Worm (Caenorhabditis elegans): Measurements from ENCODE around the gene rict-1.

The rict-1 gene

DNA sequence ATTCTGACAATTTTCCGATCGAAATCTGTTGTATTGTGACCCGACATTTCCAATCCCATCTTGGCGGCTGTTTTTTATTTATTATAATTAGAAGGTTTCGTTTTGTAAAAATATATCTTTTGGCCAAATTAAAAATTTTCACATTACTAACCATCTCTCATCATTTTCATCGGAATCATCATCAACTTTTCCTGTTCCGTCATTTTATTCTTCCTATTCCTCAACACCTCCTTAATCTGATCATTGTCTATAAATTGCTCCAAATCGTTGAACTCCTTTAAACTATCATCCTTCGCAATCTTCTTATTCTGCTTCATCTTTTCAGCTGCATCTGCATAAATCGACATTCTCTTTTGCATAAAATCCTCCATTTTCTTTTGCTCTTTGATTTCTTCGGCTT is 25.8 kb upstream of the rict-1 start:
- no peak for TF ChIP-seq aly-2 (tag; optimal IDR thresholded peaks at IDR 0.05)
- no peak for TF ChIP-seq elt-3 (tag; optimal IDR thresholded peaks at IDR 0.05)
- TF ChIP-seq ceh-82 (tag; optimal IDR thresholded peaks at IDR 0.05) = no peak
- TF ChIP-seq tbx-2 (tag; optimal IDR thresholded peaks at IDR 0.05) = no peak
- no peak for TF ChIP-seq nhr-77 (tag; optimal IDR thresholded peaks at IDR 0.05)
- no peak for TF ChIP-seq nhr-11 (tag; optimal IDR thresholded peaks at IDR 0.05)
- no peak for TF ChIP-seq lin-39 (tag; optimal IDR thresholded peaks at IDR 0.05)
- TF ChIP-seq ztf-11 (tag; optimal IDR thresholded peaks at IDR 0.05) = no peak
- TF ChIP-seq nhr-237 (tag; optimal IDR thresholded peaks at IDR 0.05) = no peak
- no peak for TF ChIP-seq fkh-2 (tag; optimal IDR thresholded peaks at IDR 0.05)
- no peak for TF ChIP-seq egl-5 (tag; optimal IDR thresholded peaks at IDR 0.05)

DNA sequence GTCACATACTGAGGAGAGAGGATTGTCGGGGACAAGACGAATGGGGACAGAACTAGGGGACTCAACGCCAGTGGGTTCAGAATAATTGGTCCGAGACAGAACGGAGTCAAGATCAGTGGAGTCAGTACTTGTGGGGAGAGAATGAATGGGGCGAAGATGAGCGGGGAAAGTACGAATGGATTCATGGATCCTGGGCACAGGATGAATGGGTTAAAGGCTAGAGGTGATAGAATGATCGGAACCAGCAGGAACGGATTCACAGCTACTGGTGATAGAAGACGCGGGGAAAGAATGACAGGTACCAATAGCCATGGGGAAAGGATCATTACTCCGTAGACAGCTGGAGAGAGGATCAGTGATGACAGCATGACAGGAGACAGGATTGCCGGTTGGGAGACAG is 23.0 kb upstream of the rict-1 start:
- TF ChIP-seq ama-1 (optimal IDR thresholded peaks at IDR 0.05) (peak; percentile 51), nhr-43 (tag; optimal IDR thresholded peaks at IDR 0.05; ENCODE audit: poor library complexity, severe bottlenecking) (peak; percentile 28), sea-2 (GFP tag; optimal IDR thresholded peaks at IDR 0.05) (no peak), nhr-67 (tag; optimal IDR thresholded peaks at IDR 0.05) (no peak)

DNA sequence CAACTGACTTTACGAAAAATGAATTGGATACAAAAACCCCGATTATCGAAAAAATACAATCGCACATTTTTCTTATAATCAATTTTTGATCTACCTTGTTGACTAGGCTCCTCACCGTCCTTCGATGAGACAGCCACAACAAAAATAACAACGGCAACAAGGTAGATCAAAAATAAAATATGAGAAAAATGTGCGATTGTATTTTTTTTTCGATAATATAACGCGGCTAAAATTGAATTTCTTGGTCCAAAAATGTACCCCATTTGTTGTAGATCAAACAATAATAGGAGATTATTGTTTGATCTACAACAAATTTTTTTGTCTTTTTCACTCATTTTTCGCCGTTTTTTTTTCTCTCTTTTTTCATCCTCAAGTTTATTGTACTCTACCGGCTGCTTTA is 14.0 kb upstream of the rict-1 start:
- TF ChIP-seq lin-39 (tag; optimal IDR thresholded peaks at IDR 0.05) (no peak), elt-3 (tag; optimal IDR thresholded peaks at IDR 0.05) (no peak), nhr-25 (tag; optimal IDR thresholded peaks at IDR 0.05) (no peak), mdl-1 (tag; optimal IDR thresholded peaks at IDR 0.05) (no peak), sea-2 (GFP tag; optimal IDR thresholded peaks at IDR 0.05) (no peak), eor-1 (tag; optimal IDR thresholded peaks at IDR 0.05) (no peak), aly-2 (tag; optimal IDR thresholded peaks at IDR 0.05) (no peak)

DNA sequence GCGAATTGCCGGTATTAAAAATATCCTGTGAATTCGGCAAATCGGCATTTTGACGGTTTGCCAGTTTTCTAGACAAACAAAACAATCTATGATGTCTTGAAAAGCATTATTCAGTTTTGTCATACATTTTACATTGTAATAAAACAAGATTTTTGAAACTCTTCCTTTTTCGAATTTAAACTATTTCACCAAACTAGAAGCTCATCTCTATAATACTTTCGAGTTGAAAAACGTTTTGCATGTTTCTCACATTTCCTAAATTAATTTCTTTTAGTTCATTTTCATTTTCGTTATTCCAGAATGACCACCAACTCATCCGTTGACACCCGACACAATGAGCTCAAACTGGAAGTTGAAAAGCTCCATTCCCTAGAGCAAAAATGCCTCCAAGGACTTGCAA is 13.0 kb upstream of the rict-1 start, which contains the start of gene F29C12.6:
F29C12.6 (plus strand) TSS at position 301 of the 400 bp plus-strand sequence.
- TF ChIP-seq lin-15B (tag; optimal IDR thresholded peaks at IDR 0.05) = no peak
- TF ChIP-seq elt-1 (tag; optimal IDR thresholded peaks at IDR 0.05) = no peak
- TF ChIP-seq ceh-28 (tag; optimal IDR thresholded peaks at IDR 0.05) = no peak
- no peak for TF ChIP-seq R02D3.7 (tag; optimal IDR thresholded peaks at IDR 0.05)
- TF ChIP-seq skn-1 (tag; optimal IDR thresholded peaks at IDR 0.05) = no peak
- TF ChIP-seq jun-1 (tag; optimal IDR thresholded peaks at IDR 0.05) = no peak
- TF ChIP-seq nhr-23 (tag; optimal IDR thresholded peaks at IDR 0.05) = no peak
- no peak for TF ChIP-seq aly-2 (tag; optimal IDR thresholded peaks at IDR 0.05)
- TF ChIP-seq egl-27 (tag; optimal IDR thresholded peaks at IDR 0.05) = no peak
- TF ChIP-seq ceh-16 (tag; optimal IDR thresholded peaks at IDR 0.05) = no peak
- no peak for TF ChIP-seq eor-1 (tag; optimal IDR thresholded peaks at IDR 0.05)

DNA sequence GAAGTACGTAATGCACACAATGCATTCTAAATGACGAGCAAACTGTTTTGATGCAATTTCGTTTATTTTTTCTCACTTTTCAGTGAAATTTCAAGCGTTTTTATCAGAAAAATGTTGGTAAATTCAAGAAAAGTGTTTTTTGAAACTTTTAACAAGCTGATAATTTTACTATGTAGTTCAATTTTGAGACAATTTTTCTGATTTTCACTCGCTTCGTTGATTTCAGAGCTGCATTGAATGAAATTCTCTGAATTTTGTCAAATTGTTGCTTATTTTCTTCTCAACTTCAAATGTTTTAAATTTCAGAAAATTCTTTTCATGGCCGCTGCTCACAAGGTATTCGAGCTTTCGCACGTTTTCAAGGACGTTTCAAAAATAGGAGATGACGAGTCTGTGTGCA is 6.1 kb upstream of the rict-1 start, which contains the start of gene bath-45:
bath-45 (plus strand) TSS at position 301 of the 400 bp plus-strand sequence.
- TF ChIP-seq ztf-11 (tag; optimal IDR thresholded peaks at IDR 0.05) (no peak), egl-27 (tag; optimal IDR thresholded peaks at IDR 0.05) (no peak), lin-39 (tag; optimal IDR thresholded peaks at IDR 0.05) (no peak)

DNA sequence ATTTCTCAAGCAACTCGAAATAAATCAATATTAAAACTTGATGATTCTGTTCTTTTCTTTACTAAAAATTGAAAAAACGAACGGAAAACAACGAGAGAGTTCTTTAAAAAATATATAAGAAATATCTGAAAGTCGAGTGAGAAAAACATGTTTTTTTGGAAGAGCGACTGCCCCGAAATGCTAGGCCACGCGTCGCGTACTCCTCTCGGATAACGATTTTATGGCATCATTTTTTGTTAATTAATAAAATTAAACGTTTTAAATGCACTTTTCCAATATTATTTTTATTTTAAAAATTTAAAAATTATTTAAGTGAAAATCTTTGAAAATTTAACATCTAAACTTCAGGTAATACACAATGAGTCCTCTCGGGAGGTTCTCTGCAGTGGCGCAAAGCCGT is 525 bp upstream of the rict-1 start, which contains the start of gene gfm-1:
gfm-1 (plus strand) TSS at position 349 of the 400 bp plus-strand sequence.
- TF ChIP-seq tbx-2 (tag; optimal IDR thresholded peaks at IDR 0.05) (peak; percentile 25), elt-2 (tag; optimal IDR thresholded peaks at IDR 0.05) (peak; percentile 13), nhr-11 (tag; optimal IDR thresholded peaks at IDR 0.05) (no peak), ztf-4 (tag; optimal IDR thresholded peaks at IDR 0.05) (no peak), nhr-43 (tag; optimal IDR thresholded peaks at IDR 0.05; ENCODE audit: poor library complexity, severe bottlenecking) (peak; percentile 89), unc-62 (GFP tag; optimal IDR thresholded peaks at IDR 0.05) (no peak), snpc-4 (tag; optimal IDR thresholded peaks at IDR 0.05) (peak; percentile 77), nhr-77 (tag; optimal IDR thresholded peaks at IDR 0.05) (no peak), egl-5 (tag; optimal IDR thresholded peaks at IDR 0.05) (peak; percentile 33), hmg-11 (tag; optimal IDR thresholded peaks at IDR 0.05) (peak; percentile 52), nfya-1 (tag; optimal IDR thresholded peaks at IDR 0.05; ENCODE audit: insufficient read depth) (peak; percentile 55), lin-15B (tag; optimal IDR thresholded peaks at IDR 0.05) (peak; percentile 84), nhr-23 (tag; optimal IDR thresholded peaks at IDR 0.05) (peak; percentile 69)
